Worm (Caenorhabditis elegans) whole organism, L2 larva: ENCODE measurements around the gene W03H9.2.

Experiments
- C34F6.9 ChIP-seq: fragments of 150-350 bp; optimal IDR thresholded peaks from 2 replicates; lab custom pipeline; 2014; ENCODE audit warnings: missing biosample characterization, missing genetic modification characterization
- F13H6.1 ChIP-seq: sonication (generic microtip); optimal IDR thresholded peaks from 2 replicates; lab custom pipeline; 2016; ENCODE audit warnings: missing genetic modification characterization, missing compliant biosample characterization
- R02D3.7 ChIP-seq: fragments of 150-350 bp; optimal IDR thresholded peaks from 2 replicates; lab custom pipeline; 2014; ENCODE audit warnings: missing biosample characterization, missing genetic modification characterization
- Y55F3AM.14 ChIP-seq: fragments of 200-800 bp; sonication (Bioruptor generic); optimal IDR thresholded peaks from 2 replicates; lab custom pipeline; 2018; ENCODE audit warnings: mild to moderate bottlenecking, missing genetic modification characterization, missing compliant biosample characterization
- alr-1 ChIP-seq: fragments of 150-350 bp; optimal IDR thresholded peaks from 2 replicates; lab custom pipeline; 2014; ENCODE audit warnings: missing biosample characterization, missing genetic modification characterization
- aly-2 ChIP-seq: fragments of 150-350 bp; optimal IDR thresholded peaks from 2 replicates; lab custom pipeline; 2014; ENCODE audit warnings: missing biosample characterization, missing genetic modification characterization
- ama-1 ChIP-seq: fragments of 150-350 bp; optimal IDR thresholded peaks from 2 replicates; lab custom pipeline; 2018; ENCODE audit warnings: inconsistent platforms
- blmp-1 ChIP-seq: sonication (generic microtip); optimal IDR thresholded peaks from 2 replicates; lab custom pipeline; 2017; ENCODE audit warnings: missing genetic modification characterization, mild to moderate bottlenecking, missing compliant biosample characterization, antibody characterized with exemption, moderate library complexity; ENCODE audit not compliant: insufficient read depth
- ceh-16 ChIP-seq: fragments of 150-350 bp; optimal IDR thresholded peaks from 2 replicates; lab custom pipeline; 2014; ENCODE audit warnings: missing biosample characterization, missing genetic modification characterization
- crh-2 ChIP-seq: sonication (generic microtip); optimal IDR thresholded peaks from 2 replicates; lab custom pipeline; 2017; ENCODE audit warnings: missing biosample characterization, missing genetic modification characterization
- dmd-4 ChIP-seq: sonication (generic microtip); optimal IDR thresholded peaks from 2 replicates; lab custom pipeline; 2017; ENCODE audit warnings: missing biosample characterization, missing genetic modification characterization
- egl-27 ChIP-seq: sonication (generic microtip); optimal IDR thresholded peaks from 3 replicates; lab custom pipeline; 2017; ENCODE audit warnings: missing biosample characterization, missing genetic modification reagents, missing genetic modification characterization
- elt-1 ChIP-seq: fragments of 150-350 bp; optimal IDR thresholded peaks from 2 replicates; lab custom pipeline; 2014; ENCODE audit warnings: missing biosample characterization, missing genetic modification characterization
- fos-1 ChIP-seq: fragments of 150-350 bp; optimal IDR thresholded peaks from 2 replicates; lab custom pipeline; 2014; ENCODE audit warnings: missing biosample characterization, missing genetic modification characterization
- lin-11 ChIP-seq: fragments of 150-350 bp; sonication (generic microtip); optimal IDR thresholded peaks from 2 replicates; lab custom pipeline; 2014; ENCODE audit warnings: missing biosample characterization, missing genetic modification characterization, inconsistent platforms, mixed read lengths
- lin-13 ChIP-seq: fragments of 150-350 bp; optimal IDR thresholded peaks from 2 replicates; lab custom pipeline; 2014; ENCODE audit warnings: missing biosample characterization, missing genetic modification reagents, missing genetic modification characterization
- lin-39 ChIP-seq: fragments of 150-350 bp; optimal IDR thresholded peaks from 2 replicates; lab custom pipeline; 2014; ENCODE audit warnings: missing biosample characterization, missing genetic modification reagents, missing genetic modification characterization
- mbf-1 ChIP-seq: sonication (generic microtip); optimal IDR thresholded peaks from 2 replicates; lab custom pipeline; 2017; ENCODE audit warnings: missing biosample characterization, missing genetic modification characterization
- mdl-1 ChIP-seq, 2 experiments: fragments of 150-350 bp in 1 of 2; sonication (generic microtip) in 1 of 2; optimal IDR thresholded peaks; 2 replicates each; lab custom pipeline; 2017; ENCODE audit warnings: missing biosample characterization in 2 of 2, missing genetic modification characterization in 2 of 2
- nhr-10 ChIP-seq: sonication (generic microtip); optimal IDR thresholded peaks from 2 replicates; lab custom pipeline; 2017; ENCODE audit warnings: missing biosample characterization, missing genetic modification characterization
- nhr-11 ChIP-seq: fragments of 150-350 bp; optimal IDR thresholded peaks from 2 replicates; lab custom pipeline; 2014; ENCODE audit warnings: missing biosample characterization, missing genetic modification characterization
- nhr-129 ChIP-seq: fragments of 150-350 bp; optimal IDR thresholded peaks from 2 replicates; lab custom pipeline; 2014; ENCODE audit warnings: missing biosample characterization, missing genetic modification characterization
- nhr-21 ChIP-seq: fragments of 150-350 bp; optimal IDR thresholded peaks from 2 replicates; lab custom pipeline; 2014; ENCODE audit warnings: missing biosample characterization, missing genetic modification characterization
- nhr-23 ChIP-seq: fragments of 150-350 bp; optimal IDR thresholded peaks from 2 replicates; lab custom pipeline; 2014; ENCODE audit warnings: missing biosample characterization, missing genetic modification reagents, missing genetic modification characterization
- nhr-237 ChIP-seq: fragments of 150-350 bp; optimal IDR thresholded peaks from 2 replicates; lab custom pipeline; 2014; ENCODE audit warnings: missing biosample characterization, missing genetic modification characterization
- nhr-25 ChIP-seq: fragments of 150-350 bp; sonication (generic microtip); optimal IDR thresholded peaks from 3 replicates; lab custom pipeline; 2014; ENCODE audit warnings: missing biosample characterization, missing genetic modification characterization
- nhr-77 ChIP-seq: fragments of 150-350 bp; optimal IDR thresholded peaks from 2 replicates; lab custom pipeline; 2014; ENCODE audit warnings: missing biosample characterization, missing genetic modification characterization
- peb-1 ChIP-seq: fragments of 150-350 bp; optimal IDR thresholded peaks from 2 replicates; lab custom pipeline; 2014; ENCODE audit warnings: missing biosample characterization, missing genetic modification characterization
- sma-3 ChIP-seq: sonication (generic microtip); optimal IDR thresholded peaks from 2 replicates; lab custom pipeline; 2016; ENCODE audit warnings: missing genetic modification reagents, missing genetic modification characterization, missing compliant biosample characterization
- unc-39 ChIP-seq: fragments of 150-350 bp; optimal IDR thresholded peaks from 2 replicates; lab custom pipeline; 2014; ENCODE audit warnings: missing biosample characterization, missing genetic modification characterization
- unc-55 ChIP-seq: fragments of 150-350 bp; sonication (generic microtip); optimal IDR thresholded peaks from 3 replicates; lab custom pipeline; 2014; ENCODE audit warnings: missing biosample characterization, missing genetic modification reagents, missing genetic modification characterization
- unc-62 ChIP-seq: fragments of 150-350 bp; optimal IDR thresholded peaks from 2 replicates; lab custom pipeline; 2014; ENCODE audit warnings: missing biosample characterization, missing genetic modification reagents, missing genetic modification characterization
- zag-1 ChIP-seq: fragments of 150-350 bp; optimal IDR thresholded peaks from 2 replicates; lab custom pipeline; 2014; ENCODE audit warnings: missing biosample characterization, missing genetic modification characterization
- ztf-1 ChIP-seq: fragments of 200-800 bp; sonication (Bioruptor generic); conservative IDR thresholded peaks from 2 replicates; pipeline ENCODE4 v1.3.6; 2022; ENCODE audit warnings: missing genetic modification characterization, missing compliant biosample characterization
- ztf-11 ChIP-seq: sonication (generic microtip); optimal IDR thresholded peaks from 2 replicates; lab custom pipeline; 2017; ENCODE audit warnings: missing biosample characterization, missing genetic modification characterization
- ztf-4 ChIP-seq: fragments of 150-350 bp; optimal IDR thresholded peaks from 2 replicates; lab custom pipeline; 2014; ENCODE audit warnings: missing biosample characterization, missing genetic modification characterization

Gene W03H9.2

ce11 chrII:14100963-14101362 lies 42.7 kb downstream of the W03H9.2 start, which contains the start of gene bkip-1:
Gene bkip-1, plus strand, starts transcription at chrII:14101263.
- TF ChIP-seq fos-1 (tag; lab: Kevin White, UChicago) (no peak), aly-2 (tag; lab: Kevin White, UChicago) (no peak), C34F6.9 (tag; lab: Kevin White, UChicago) (no peak), ztf-11 (tag; lab: Kevin White, UChicago) (no peak), mbf-1 (tag; lab: Kevin White, UChicago) (no peak), elt-1 (tag; lab: Kevin White, UChicago) (no peak), R02D3.7 (tag; lab: Kevin White, UChicago) (no peak), nhr-25 (tag; lab: Kevin White, UChicago) (no peak), F13H6.1 (tag; lab: Kevin White, UChicago) (no peak), lin-11 (tag; lab: Kevin White, UChicago) (no peak), mdl-1 (tag; optimal IDR thresholded peaks at IDR 0.05; lab: Kevin White, UChicago) (no peak), unc-62 (GFP tag; lab: Kevin White, UChicago) (no peak), nhr-21 (tag; lab: Kevin White, UChicago) (no peak), Y55F3AM.14 (GFP tag; lab: Kevin White, UChicago) (no peak), nhr-77 (tag; lab: Kevin White, UChicago) (no peak), nhr-23 (tag; lab: Kevin White, UChicago) (no peak)

- no peak for TF ChIP-seq lin-39 (tag; lab: Kevin White, UChicago)
- no peak for TF ChIP-seq ztf-4
- no peak for TF ChIP-seq ceh-16
- no peak for TF ChIP-seq F13H6.1 (tag; lab: Kevin White, UChicago)
- no peak for TF ChIP-seq nhr-237
- no peak for TF ChIP-seq mdl-1 (tag; optimal IDR thresholded peaks at IDR 0.05; lab: Kevin White, UChicago)
- no peak for TF ChIP-seq nhr-10
- no peak for TF ChIP-seq Y55F3AM.14 (GFP tag; lab: Kevin White, UChicago)
- no peak for TF ChIP-seq egl-27 (tag; lab: Kevin White, UChicago)
- TF ChIP-seq nhr-129 = no peak
- TF ChIP-seq peb-1 = no peak
- no peak for TF ChIP-seq nhr-21 (tag; lab: Kevin White, UChicago)
Observed at ce11 chrII:14098348-14098747, 45.3 kb downstream of the W03H9.2 start.

- TF ChIP-seq mbf-1 (tag; lab: Kevin White, UChicago) (no peak), unc-55 (GFP tag; lab: Kevin White, UChicago) (no peak), nhr-10 (no peak), dmd-4 (tag; lab: Kevin White, UChicago) (no peak), nhr-11 (no peak), F13H6.1 (tag; lab: Kevin White, UChicago) (no peak)
Observed at ce11 chrII:14097518-14097917, 46.2 kb downstream of the W03H9.2 start, which contains the start of gene Y39G8C.2. Gene Y39G8C.2, minus strand, starts transcription at chrII:14097618.

- TF ChIP-seq aly-2 (tag; lab: Kevin White, UChicago) (no peak), lin-11 (tag; lab: Kevin White, UChicago) (no peak), nhr-23 (tag; lab: Kevin White, UChicago) (no peak), lin-13 (GFP tag; lab: Kevin White, UChicago) (no peak), ztf-1 (no peak), blmp-1 (tag; lab: Kevin White, UChicago) (no peak), egl-27 (tag; lab: Kevin White, UChicago) (no peak), ama-1 (lab: Kevin White, UChicago) (no peak), crh-2 (tag; lab: Kevin White, UChicago) (no peak), unc-39 (tag; lab: Kevin White, UChicago) (no peak), dmd-4 (tag; lab: Kevin White, UChicago) (no peak), alr-1 (tag; lab: Kevin White, UChicago) (no peak), ztf-4 (no peak), sma-3 (GFP tag; lab: Kevin White, UChicago) (no peak), mbf-1 (tag; lab: Kevin White, UChicago) (no peak), elt-1 (tag; lab: Kevin White, UChicago) (no peak), ztf-11 (tag; lab: Kevin White, UChicago) (no peak), unc-62 (GFP tag; lab: Kevin White, UChicago) (no peak), zag-1 (no peak), R02D3.7 (tag; lab: Kevin White, UChicago) (no peak)
Observed at ce11 chrII:14096814-14097213, 46.9 kb downstream of the W03H9.2 start.
